Worm (Caenorhabditis elegans): ENCODE measurements around the gene Y38C1AA.12.

ce11 chrIV:183519-183918 lies 8.5 kb upstream of the Y38C1AA.12 start:
- TF ChIP-seq ztf-29 (GFP tag; IDR thresholded peaks at IDR 0.05): no peak
- no peak for TF ChIP-seq ref-1 (GFP tag; conservative IDR thresholded peaks at IDR 0.05)
- no peak for TF ChIP-seq flt-1 (GFP tag; IDR thresholded peaks at IDR 0.05)
- no peak for TF ChIP-seq T22C8.4 (GFP tag; IDR thresholded peaks at IDR 0.05)
- TF ChIP-seq med-1 (GFP tag; optimal IDR thresholded peaks at IDR 0.05; ENCODE audit: insufficient read depth): no peak
- TF ChIP-seq tab-1 (GFP tag; IDR thresholded peaks at IDR 0.05): no peak
- TF ChIP-seq klf-2 (GFP tag; conservative IDR thresholded peaks at IDR 0.05): no peak
- no peak for TF ChIP-seq ztf-23 (GFP tag; IDR thresholded peaks at IDR 0.05)
